Worm (Caenorhabditis elegans) whole organism, young adult: ENCODE measurements around the gene skr-21.

Experiments
- B0019.2 ChIP-seq: fragments of 200-800 bp; sonication (Bioruptor generic); conservative IDR thresholded peaks from 2 replicates; pipeline ENCODE4 v1.3.6; 2022; ENCODE audit warnings: missing genetic modification reagents, missing genetic modification characterization, missing compliant biosample characterization
- B0336.3 ChIP-seq: fragments of 200-800 bp; sonication (Bioruptor generic); IDR thresholded peaks from 2 replicates; pipeline ENCODE4 v1.3.6; 2022; ENCODE audit warnings: missing genetic modification characterization, missing compliant biosample characterization
- C17E4.6 ChIP-seq: fragments of 200-800 bp; sonication (Bioruptor generic); IDR thresholded peaks from 2 replicates; pipeline ENCODE4 v1.3.6; 2022; ENCODE audit warnings: missing genetic modification reagents, missing genetic modification characterization, missing compliant biosample characterization
- K11D2.4 ChIP-seq: fragments of 200-800 bp; sonication (Bioruptor generic); IDR thresholded peaks from 2 replicates; pipeline ENCODE4 v1.3.6; 2022; ENCODE audit warnings: missing genetic modification reagents, missing genetic modification characterization, missing compliant biosample characterization
- T26A5.8 ChIP-seq: sonication (generic microtip); optimal IDR thresholded peaks from 2 replicates; lab custom pipeline; 2016; ENCODE audit warnings: missing genetic modification characterization, missing compliant biosample characterization
- Y53G8AR.9 ChIP-seq: fragments of 200-800 bp; sonication (Bioruptor generic); conservative IDR thresholded peaks from 2 replicates; pipeline ENCODE4 v1.3.6; 2022; ENCODE audit warnings: missing genetic modification reagents, missing genetic modification characterization, missing compliant biosample characterization
- akir-1 ChIP-seq: fragments of 200-800 bp; sonication (Bioruptor generic); optimal IDR thresholded peaks from 2 replicates; lab custom pipeline; 2018; ENCODE audit warnings: mild to moderate bottlenecking, missing genetic modification characterization, moderate library complexity, missing compliant biosample characterization
- ama-1 ChIP-seq, 3 experiments: fragments of 150-350 bp in 1 of 3; sonication (generic microtip) in 2 of 3; optimal IDR thresholded peaks; 2 replicates each; lab custom pipeline; 2014 to 2018; ENCODE audit warnings: missing biosample characterization in 2 of 3, missing genetic modification characterization in 2 of 3, missing genetic modification reagents in 2 of 3
- aptf-2 ChIP-seq: fragments of 200-800 bp; sonication (Bioruptor generic); conservative IDR thresholded peaks from 2 replicates; pipeline ENCODE4 v1.3.6; 2022; ENCODE audit warnings: missing genetic modification reagents, missing genetic modification characterization, missing compliant biosample characterization
- atf-7 ChIP-seq: sonication (generic microtip); optimal IDR thresholded peaks from 2 replicates; lab custom pipeline; 2017; ENCODE audit warnings: mild to moderate bottlenecking, missing genetic modification characterization, missing compliant biosample characterization
- bed-1 ChIP-seq: fragments of 200-800 bp; sonication (Bioruptor generic); IDR thresholded peaks from 2 replicates; pipeline ENCODE4 v1.3.6; 2022; ENCODE audit warnings: missing genetic modification reagents, missing genetic modification characterization, missing compliant biosample characterization
- bed-2 ChIP-seq: fragments of 200-800 bp; sonication (Bioruptor generic); IDR thresholded peaks from 2 replicates; pipeline ENCODE4 v1.3.6; 2022; ENCODE audit warnings: missing genetic modification reagents, missing genetic modification characterization, missing compliant biosample characterization
- cebp-1 ChIP-seq, 2 experiments: fragments of 200-800 bp in 1 of 2; sonication (Bioruptor generic) in 1 of 2; sonication (generic microtip) in 1 of 2; IDR thresholded peaks in 1 of 2; optimal IDR thresholded peaks in 1 of 2; 2 replicates each; pipeline versions ENCODE4 v1.3.6 to Lab custom; 2017 to 2022; ENCODE audit warnings: missing compliant biosample characterization in 2 of 2, missing genetic modification characterization in 2 of 2, mild to moderate bottlenecking in 1 of 2, missing genetic modification reagents in 1 of 2, moderate library complexity in 1 of 2
- egl-44 ChIP-seq: fragments of 200-800 bp; sonication (Bioruptor generic); IDR thresholded peaks from 2 replicates; pipeline ENCODE4 v1.3.6; 2022; ENCODE audit warnings: missing genetic modification reagents, missing genetic modification characterization, missing compliant biosample characterization
- ekl-4 ChIP-seq: fragments of 200-800 bp; sonication (Bioruptor generic); IDR thresholded peaks from 2 replicates; pipeline ENCODE4 v1.3.6; 2022; ENCODE audit warnings: missing genetic modification reagents, missing genetic modification characterization, missing compliant biosample characterization
- ets-4 ChIP-seq: fragments of 200-800 bp; sonication (Bioruptor generic); optimal IDR thresholded peaks from 2 replicates; lab custom pipeline; 2018; ENCODE audit warnings: mild to moderate bottlenecking, missing genetic modification characterization, missing compliant biosample characterization
- gei-17 ChIP-seq: fragments of 200-800 bp; sonication (Bioruptor generic); optimal IDR thresholded peaks from 2 replicates; lab custom pipeline; 2018; ENCODE audit warnings: mild to moderate bottlenecking, missing genetic modification characterization, missing compliant biosample characterization
- hmg-1.2 ChIP-seq: fragments of 200-800 bp; sonication (Bioruptor generic); IDR thresholded peaks from 2 replicates; pipeline ENCODE4 v1.3.6; 2022; ENCODE audit warnings: missing genetic modification reagents, missing genetic modification characterization, missing compliant biosample characterization
- hsf-1 ChIP-seq: fragments of 200-800 bp; sonication (Bioruptor generic); IDR thresholded peaks from 2 replicates; pipeline ENCODE4 v1.3.6; 2022; ENCODE audit warnings: missing genetic modification reagents, missing genetic modification characterization, missing compliant biosample characterization
- let-526 ChIP-seq: fragments of 200-800 bp; sonication (Bioruptor generic); IDR thresholded peaks from 2 replicates; pipeline ENCODE4 v1.3.6; 2022; ENCODE audit warnings: missing genetic modification reagents, missing genetic modification characterization, missing compliant biosample characterization
- let-607 ChIP-seq, 2 experiments: fragments of 200-800 bp in 1 of 2; sonication (Bioruptor generic) in 1 of 2; sonication (generic microtip) in 1 of 2; optimal IDR thresholded peaks; 2 replicates each; lab custom pipeline; 2016 to 2018; ENCODE audit warnings: mild to moderate bottlenecking in 2 of 2, missing compliant biosample characterization in 2 of 2, missing genetic modification characterization in 2 of 2, moderate library complexity in 2 of 2, missing genotype in 1 of 2
- lin-40 ChIP-seq: sonication (generic microtip); optimal IDR thresholded peaks from 2 replicates; lab custom pipeline; 2016; ENCODE audit warnings: missing genetic modification characterization, mild to moderate bottlenecking, missing compliant biosample characterization, missing genotype, missing genetic modification reagents
- lin-54 ChIP-seq: fragments of 200-800 bp; sonication (Bioruptor generic); optimal IDR thresholded peaks from 2 replicates; lab custom pipeline; 2018; ENCODE audit warnings: mild to moderate bottlenecking, missing genetic modification characterization, missing compliant biosample characterization
- lsl-1 ChIP-seq: fragments of 200-800 bp; sonication (Bioruptor generic); optimal IDR thresholded peaks from 2 replicates; lab custom pipeline; 2018; ENCODE audit warnings: mild to moderate bottlenecking, missing genetic modification characterization, moderate library complexity, missing compliant biosample characterization
- madf-10 ChIP-seq: sonication (generic microtip); optimal IDR thresholded peaks from 2 replicates; lab custom pipeline; 2016; ENCODE audit warnings: mild to moderate bottlenecking, missing genetic modification characterization, missing compliant biosample characterization
- madf-3 ChIP-seq: fragments of 200-800 bp; sonication (Bioruptor generic); IDR thresholded peaks from 2 replicates; pipeline ENCODE4 v1.3.6; 2022; ENCODE audit warnings: missing genetic modification reagents, missing genetic modification characterization, missing compliant biosample characterization
- madf-8 ChIP-seq: fragments of 200-800 bp; sonication (Bioruptor generic); conservative IDR thresholded peaks from 2 replicates; pipeline ENCODE4 v1.3.6; 2022; ENCODE audit warnings: missing genetic modification reagents, missing genetic modification characterization, missing compliant biosample characterization
- mes-4 ChIP-seq: sonication (generic microtip); optimal IDR thresholded peaks from 2 replicates; lab custom pipeline; 2016; ENCODE audit warnings: missing genotype, missing genetic modification characterization, missing compliant biosample characterization
- nfyb-1 ChIP-seq: fragments of 200-800 bp; sonication (Bioruptor generic); IDR thresholded peaks from 2 replicates; pipeline ENCODE4 v1.3.6; 2022; ENCODE audit warnings: missing genetic modification reagents, missing genetic modification characterization, missing compliant biosample characterization
- nhr-179 ChIP-seq: sonication (generic microtip); optimal IDR thresholded peaks from 2 replicates; lab custom pipeline; 2016; ENCODE audit warnings: mild to moderate bottlenecking, missing genetic modification characterization, missing compliant biosample characterization
- nhr-27 ChIP-seq: fragments of 200-800 bp; sonication (Bioruptor generic); optimal IDR thresholded peaks from 2 replicates; lab custom pipeline; 2018; ENCODE audit warnings: mild to moderate bottlenecking, missing genetic modification characterization, moderate library complexity, missing compliant biosample characterization
- nhr-80 ChIP-seq: sonication (generic microtip); optimal IDR thresholded peaks from 2 replicates; lab custom pipeline; 2016; ENCODE audit warnings: missing genetic modification characterization, missing compliant biosample characterization
- pha-4 ChIP-seq: fragments of 150-350 bp; sonication (generic microtip); optimal IDR thresholded peaks from 2 replicates; lab custom pipeline; 2014; ENCODE audit warnings: missing biosample characterization, missing genetic modification reagents, missing genetic modification characterization
- rcor-1 ChIP-seq: fragments of 200-800 bp; sonication (Bioruptor generic); IDR thresholded peaks from 2 replicates; pipeline ENCODE4 v1.3.6; 2022; ENCODE audit warnings: missing genetic modification reagents, missing genetic modification characterization, missing compliant biosample characterization
- rpc-1 ChIP-seq, 2 experiments: fragments of 150-350 bp in 1 of 2; sonication (generic microtip) in 1 of 2; optimal IDR thresholded peaks; 2 replicates each; lab custom pipeline; 2014 to 2018; ENCODE audit warnings: missing biosample characterization in 1 of 2, missing genetic modification characterization in 1 of 2, missing genetic modification reagents in 1 of 2, missing genotype in 1 of 2
- somi-1 ChIP-seq: fragments of 200-800 bp; sonication (Bioruptor generic); optimal IDR thresholded peaks from 2 replicates; lab custom pipeline; 2018; ENCODE audit warnings: mild to moderate bottlenecking, missing genetic modification characterization, missing compliant biosample characterization
- sptf-2 ChIP-seq: fragments of 200-800 bp; sonication (Bioruptor generic); optimal IDR thresholded peaks from 2 replicates; lab custom pipeline; 2018; ENCODE audit warnings: mild to moderate bottlenecking, missing genetic modification characterization, missing compliant biosample characterization
- tbp1 ChIP-seq: fragments of 200-800 bp; sonication (Bioruptor generic); optimal IDR thresholded peaks from 2 replicates; lab custom pipeline; 2018; ENCODE audit warnings: mild to moderate bottlenecking, missing genetic modification characterization, missing compliant biosample characterization
- unc-130 ChIP-seq: sonication (generic microtip); optimal IDR thresholded peaks from 2 replicates; lab custom pipeline; 2016; ENCODE audit warnings: missing genetic modification reagents, missing genetic modification characterization, missing compliant biosample characterization
- unc-62 ChIP-seq: fragments of 150-350 bp; optimal IDR thresholded peaks from 2 replicates; lab custom pipeline; 2014; ENCODE audit warnings: missing biosample characterization, missing genetic modification reagents, missing genetic modification characterization
- zfh-2 ChIP-seq: fragments of 200-800 bp; sonication (Bioruptor generic); conservative IDR thresholded peaks from 2 replicates; pipeline ENCODE4 v1.3.6; 2022; ENCODE audit warnings: missing genetic modification reagents, missing genetic modification characterization, missing compliant biosample characterization
- ztf-22 ChIP-seq: fragments of 200-800 bp; sonication (Bioruptor generic); optimal IDR thresholded peaks from 2 replicates; lab custom pipeline; 2018; ENCODE audit warnings: mild to moderate bottlenecking, missing genetic modification characterization, moderate library complexity, missing compliant biosample characterization
- ztf-3 ChIP-seq: fragments of 200-800 bp; sonication (Bioruptor generic); optimal IDR thresholded peaks from 2 replicates; lab custom pipeline; 2018; ENCODE audit warnings: mild to moderate bottlenecking, missing genetic modification characterization, missing compliant biosample characterization

The skr-21 gene

ce11 chrX:13257577-13257976 is 31.1 kb upstream of the skr-21 start, which contains the start of gene K08H2.10:
Gene K08H2.10, plus strand, starts transcription at chrX:13257806.
- TF ChIP-seq nhr-27 (no peak), unc-62 (GFP tag; lab: Kevin White, UChicago) (peak; percentile 21), C17E4.6 (no peak), ztf-22 (GFP tag; lab: Kevin White, UChicago) (peak; percentile 2), zfh-2 (GFP tag; lab: Robert Waterston, UW) (no peak), nhr-80 (peak; percentile 93), sptf-2 (no peak), ets-4 (GFP tag; lab: Kevin White, UChicago) (peak; percentile 68), let-607 (tag; optimal IDR thresholded peaks at IDR 0.05; lab: Kevin White, UChicago) (peak in 1 of 2 experiments; percentile 30), tbp1 (peak; percentile 33)

- TF ChIP-seq ztf-3 (GFP tag; lab: Kevin White, UChicago) (no peak), B0336.3 (GFP tag; lab: Robert Waterston, UW) (no peak), rcor-1 (GFP tag; lab: Robert Waterston, UW) (no peak), madf-10 (tag; lab: Kevin White, UChicago) (no peak), ekl-4 (GFP tag; lab: Robert Waterston, UW) (no peak), lin-40 (tag; lab: Kevin White, UChicago) (no peak), bed-2 (GFP tag; lab: Robert Waterston, UW) (no peak), madf-8 (GFP tag; lab: Robert Waterston, UW) (no peak), mes-4 (no peak), nhr-80 (no peak)
Measured at ce11 chrX:13251914-13252434, 25.5 kb upstream of the skr-21 start, which contains the start of gene nhr-32. Gene nhr-32, plus strand, starts transcription at chrX:13251964.

ce11 chrX:13251354-13251843 is 24.9 kb upstream of the skr-21 start:
- TF ChIP-seq Y53G8AR.9 (GFP tag; lab: Robert Waterston, UW): no peak
- 0 out of 2 replicates have a peak, but pooled peaks have one; percentile 24 for TF ChIP-seq B0336.3 (GFP tag; lab: Robert Waterston, UW)
- TF ChIP-seq hmg-1.2 (GFP tag; lab: Robert Waterston, UW): peak; percentile 71; the same call in 1 of the 2 replicates
- no peak for TF ChIP-seq pha-4
- no peak for TF ChIP-seq let-526 (GFP tag; lab: Robert Waterston, UW)
- no peak for TF ChIP-seq gei-17 (GFP tag; lab: Kevin White, UChicago)
- no peak for TF ChIP-seq ama-1 (optimal IDR thresholded peaks at IDR 0.05; lab: Kevin White, UChicago)
- TF ChIP-seq ama-1 (GFP tag; optimal IDR thresholded peaks at IDR 0.05; lab: Kevin White, UChicago): no peak
- no peak for TF ChIP-seq somi-1
- TF ChIP-seq aptf-2 (GFP tag; lab: Robert Waterston, UW): no peak
- TF ChIP-seq nfyb-1 (GFP tag; lab: Robert Waterston, UW): no peak
- TF ChIP-seq lin-54 (GFP tag; lab: Kevin White, UChicago): no peak
- no peak for TF ChIP-seq egl-44 (GFP tag; lab: Robert Waterston, UW)
- TF ChIP-seq B0019.2 (GFP tag; lab: Robert Waterston, UW): no peak
- TF ChIP-seq atf-7 (tag; lab: Kevin White, UChicago): no peak
- no peak for TF ChIP-seq rcor-1 (GFP tag; lab: Robert Waterston, UW)
- TF ChIP-seq cebp-1 (GFP tag; IDR thresholded peaks at IDR 0.05; lab: Robert Waterston, UW): no peak
- TF ChIP-seq cebp-1 (tag; optimal IDR thresholded peaks at IDR 0.05; lab: Kevin White, UChicago): peak; percentile 60
- TF ChIP-seq unc-62 (GFP tag; lab: Kevin White, UChicago): no peak
- TF ChIP-seq bed-1 (GFP tag; lab: Robert Waterston, UW): no peak
- TF ChIP-seq rpc-1 (optimal IDR thresholded peaks at IDR 0.05; lab: Kevin White, UChicago): no peak
- TF ChIP-seq rpc-1 (tag; optimal IDR thresholded peaks at IDR 0.05; lab: Kevin White, UChicago): no peak
- TF ChIP-seq nhr-179 (tag; lab: Kevin White, UChicago): no peak
- no peak for TF ChIP-seq lsl-1
- TF ChIP-seq unc-130 (GFP tag; lab: Kevin White, UChicago): no peak
- peak; percentile 25 for TF ChIP-seq tbp1
- TF ChIP-seq T26A5.8: no peak
- TF ChIP-seq K11D2.4: no peak
- no peak for TF ChIP-seq madf-3 (GFP tag; lab: Robert Waterston, UW)
- peak; percentile 74 for TF ChIP-seq nhr-80
- TF ChIP-seq akir-1 (GFP tag; lab: Kevin White, UChicago): no peak
- TF ChIP-seq hsf-1: no peak
